Fruit fly (Drosophila melanogaster): ENCODE data around the gene PCID2.

dm6 chr3L:11596585-11597252, 29.5 kb upstream of the PCID2 start, which contains the start of gene CG7368:
- TF ChIP-seq CTCF (optimal IDR thresholded peaks at IDR 0.05), result no peak
- TF ChIP-seq CG8478 (optimal IDR thresholded peaks at IDR 0.05), result no peak
